Fruit fly (Drosophila melanogaster) whole organism, embryonic: ENCODE measurements around the gene CG5191.

Experiments
- Bgb ChIP-seq: fragments of 200-800 bp; sonication (Bioruptor generic); IDR thresholded peaks from 2 replicates; pipeline ENCODE4 v1.3.6; 2022; ENCODE audit warnings: missing biosample characterization, missing genetic modification characterization; ENCODE audit not compliant: partially characterized antibody
- CG10321 ChIP-seq: fragments of 200-800 bp; sonication (Bioruptor generic); IDR thresholded peaks from 2 replicates; pipeline ENCODE4 v1.3.6; 2022; ENCODE audit warnings: missing biosample characterization, missing genetic modification characterization
- CG10431 ChIP-seq: fragments of 200-800 bp; sonication (Bioruptor generic); optimal IDR thresholded peaks from 3 replicates; lab custom pipeline; 2018; ENCODE audit warnings: missing biosample characterization, mild to moderate bottlenecking, missing genetic modification characterization
- CG11456 ChIP-seq: fragments of 200-800 bp; sonication (Bioruptor generic); IDR thresholded peaks from 3 replicates; pipeline ENCODE4 v1.3.6; 2022; ENCODE audit warnings: missing biosample characterization, missing genetic modification characterization
- CG11504 ChIP-seq: fragments of 200-800 bp; sonication (Bioruptor generic); optimal IDR thresholded peaks from 3 replicates; lab custom pipeline; 2019; ENCODE audit warnings: missing biosample characterization, mild to moderate bottlenecking, missing genetic modification characterization, moderate library complexity
- CG11695 ChIP-seq: fragments of 200-800 bp; sonication (Bioruptor generic); IDR thresholded peaks from 3 replicates; pipeline ENCODE4 v1.3.6; 2022; ENCODE audit warnings: missing biosample characterization, missing genetic modification characterization
- CG12071 ChIP-seq: fragments of 200-800 bp; sonication (Bioruptor generic); optimal IDR thresholded peaks from 3 replicates; lab custom pipeline; 2018; ENCODE audit warnings: missing biosample characterization, mild to moderate bottlenecking, missing genetic modification characterization
- CG13775 ChIP-seq: fragments of 200-800 bp; sonication (Bioruptor generic); optimal IDR thresholded peaks from 3 replicates; lab custom pipeline; 2017; ENCODE audit warnings: missing biosample characterization, mild to moderate bottlenecking, missing genetic modification characterization
- CG14710 ChIP-seq: fragments of 200-800 bp; sonication (Bioruptor generic); optimal IDR thresholded peaks from 3 replicates; lab custom pipeline; 2019; ENCODE audit warnings: missing biosample characterization, mild to moderate bottlenecking, missing genetic modification characterization, moderate library complexity
- CG17359 ChIP-seq: fragments of 200-800 bp; sonication (Bioruptor generic); optimal IDR thresholded peaks from 3 replicates; lab custom pipeline; 2018; ENCODE audit warnings: missing biosample characterization, mild to moderate bottlenecking, missing genetic modification characterization, moderate library complexity
- CG18011 ChIP-seq: fragments of 200-800 bp; sonication (Bioruptor generic); optimal IDR thresholded peaks from 2 replicates; lab custom pipeline; 2017; ENCODE audit warnings: missing biosample characterization, missing genetic modification characterization, mild to moderate bottlenecking, moderate library complexity, missing genotype
- CG2116 ChIP-seq: fragments of 200-800 bp; sonication (Bioruptor generic); optimal IDR thresholded peaks from 3 replicates; lab custom pipeline; 2018; ENCODE audit warnings: missing biosample characterization, mild to moderate bottlenecking, missing genetic modification characterization
- CG2120 ChIP-seq: fragments of 200-800 bp; sonication (Bioruptor generic); optimal IDR thresholded peaks from 3 replicates; lab custom pipeline; 2016; ENCODE audit warnings: missing biosample characterization, missing genetic modification characterization
- CG30431 ChIP-seq: fragments of 200-800 bp; sonication (Bioruptor generic); optimal IDR thresholded peaks from 2 replicates; lab custom pipeline; 2017; ENCODE audit warnings: missing biosample characterization, missing genetic modification characterization
- CG3163 ChIP-seq: fragments of 200-800 bp; sonication (Bioruptor generic); optimal IDR thresholded peaks from 3 replicates; lab custom pipeline; 2016; ENCODE audit warnings: missing biosample characterization, missing genetic modification characterization
- CG33213 ChIP-seq: fragments of 200-800 bp; sonication (Bioruptor generic); optimal IDR thresholded peaks from 3 replicates; lab custom pipeline; 2016; ENCODE audit warnings: missing biosample characterization, missing genetic modification characterization
- CG3407 ChIP-seq: fragments of 200-800 bp; sonication (Bioruptor generic); optimal IDR thresholded peaks from 2 replicates; lab custom pipeline; 2018; ENCODE audit warnings: missing biosample characterization, mild to moderate bottlenecking, missing genetic modification characterization
- CG6272 ChIP-seq: fragments of 200-800 bp; sonication (Bioruptor generic); IDR thresholded peaks from 2 replicates; pipeline ENCODE4 v1.3.6; 2022; ENCODE audit warnings: missing biosample characterization, missing genetic modification characterization
- CG6765 ChIP-seq: fragments of 200-800 bp; sonication (Bioruptor generic); optimal IDR thresholded peaks from 3 replicates; lab custom pipeline; 2017; ENCODE audit warnings: missing biosample characterization, mild to moderate bottlenecking, missing genetic modification characterization
- CG7786 ChIP-seq: fragments of 200-800 bp; sonication (Bioruptor generic); optimal IDR thresholded peaks from 2 replicates; lab custom pipeline; 2016; ENCODE audit warnings: missing biosample characterization, missing genetic modification characterization
- CG7987 ChIP-seq: fragments of 200-800 bp; sonication (Bioruptor generic); optimal IDR thresholded peaks from 2 replicates; lab custom pipeline; 2018; ENCODE audit warnings: missing biosample characterization, mild to moderate bottlenecking, missing genetic modification characterization, moderate library complexity
- CTCF ChIP-seq: fragments of 200-800 bp; sonication (Bioruptor generic); optimal IDR thresholded peaks from 2 replicates; lab custom pipeline; 2017; ENCODE audit warnings: missing biosample characterization, mild to moderate bottlenecking, missing genetic modification characterization, moderate library complexity
- Dfd ChIP-seq, 2 experiments: fragments of >200 bp; optimal IDR thresholded peaks; 2 replicates each; lab custom pipeline; 2017; ENCODE audit warnings: missing biosample characterization in 2 of 2, missing genetic modification characterization in 2 of 2
- Ets97D ChIP-seq: fragments of 200-800 bp; sonication (Bioruptor generic); optimal IDR thresholded peaks from 3 replicates; lab custom pipeline; 2016; ENCODE audit warnings: missing biosample characterization, missing genetic modification characterization
- HLHmδ ChIP-seq: fragments of 200-800 bp; sonication (Bioruptor generic); optimal IDR thresholded peaks from 2 replicates; lab custom pipeline; 2018; ENCODE audit warnings: missing biosample characterization, mild to moderate bottlenecking, missing genetic modification characterization, moderate library complexity
- HmgZ ChIP-seq: fragments of 200-800 bp; sonication (Bioruptor generic); optimal IDR thresholded peaks from 2 replicates; lab custom pipeline; 2018; ENCODE audit warnings: missing biosample characterization, mild to moderate bottlenecking, missing genetic modification characterization
- Hr39 ChIP-seq: fragments of >200 bp; optimal IDR thresholded peaks from 2 replicates; lab custom pipeline; 2017
- Lhr ChIP-seq: fragments of 200-800 bp; sonication (Bioruptor generic); optimal IDR thresholded peaks from 3 replicates; lab custom pipeline; 2017; ENCODE audit warnings: mild to moderate bottlenecking, missing biosample characterization, missing genetic modification reagents, missing genetic modification characterization
- Sin3A ChIP-seq: fragments of >200 bp; optimal IDR thresholded peaks from 2 replicates; lab custom pipeline; 2018
- amos ChIP-seq: fragments of 200-800 bp; sonication (Bioruptor generic); IDR thresholded peaks from 2 replicates; pipeline ENCODE4 v1.3.6; 2022; ENCODE audit warnings: missing biosample characterization, missing genetic modification characterization; ENCODE audit not compliant: partially characterized antibody
- bigmax ChIP-seq: fragments of 200-800 bp; sonication (Bioruptor generic); optimal IDR thresholded peaks from 2 replicates; lab custom pipeline; 2018; ENCODE audit warnings: missing biosample characterization, mild to moderate bottlenecking, missing genetic modification characterization
- corto ChIP-seq: fragments of 200-800 bp; sonication (Bioruptor generic); optimal IDR thresholded peaks from 2 replicates; lab custom pipeline; 2016; ENCODE audit warnings: missing biosample characterization, mild to moderate bottlenecking, missing genetic modification characterization, moderate library complexity
- crp ChIP-seq, 2 experiments: fragments of 200-800 bp; sonication (Bioruptor generic); optimal IDR thresholded peaks; 2 replicates in 1 of 2; 3 replicates in 1 of 2; lab custom pipeline; 2017; ENCODE audit warnings: missing biosample characterization in 2 of 2, missing genetic modification characterization in 2 of 2, mild to moderate bottlenecking in 1 of 2, moderate library complexity in 1 of 2
- da ChIP-seq: fragments of 200-800 bp; sonication (Bioruptor generic); optimal IDR thresholded peaks from 2 replicates; lab custom pipeline; 2016; ENCODE audit warnings: missing biosample characterization, missing genetic modification characterization
- fd64A ChIP-seq: fragments of 200-800 bp; sonication (Bioruptor generic); optimal IDR thresholded peaks from 3 replicates; lab custom pipeline; 2018; ENCODE audit warnings: missing biosample characterization, mild to moderate bottlenecking, missing genetic modification characterization
- ftz-f1 ChIP-seq: fragments of 200-800 bp; sonication (Bioruptor generic); optimal IDR thresholded peaks from 2 replicates; lab custom pipeline; 2016; ENCODE audit warnings: missing biosample characterization, missing genetic modification characterization
- fu2 ChIP-seq: fragments of 200-800 bp; sonication (Bioruptor generic); optimal IDR thresholded peaks from 2 replicates; lab custom pipeline; 2016; ENCODE audit warnings: missing biosample characterization, missing genetic modification characterization
- her ChIP-seq: fragments of 200-800 bp; sonication (Bioruptor generic); optimal IDR thresholded peaks from 2 replicates; lab custom pipeline; 2016; ENCODE audit warnings: missing biosample characterization, missing genetic modification characterization
- lola ChIP-seq, 3 experiments: fragments of >200 bp in 2 of 3; fragments of 200-800 bp in 1 of 3; sonication (Bioruptor generic) in 1 of 3; optimal IDR thresholded peaks; 2 replicates each; lab custom pipeline; 2017 to 2019; ENCODE audit warnings: missing biosample characterization in 3 of 3, missing genetic modification characterization in 3 of 3, mild to moderate bottlenecking in 1 of 3, moderate library complexity in 1 of 3
- mam ChIP-seq: fragments of 200-800 bp; sonication (Bioruptor generic); optimal IDR thresholded peaks from 3 replicates; lab custom pipeline; 2016; ENCODE audit warnings: missing biosample characterization, missing genetic modification characterization
- org-1 ChIP-seq: fragments of 200-800 bp; sonication (Bioruptor generic); optimal IDR thresholded peaks from 2 replicates; lab custom pipeline; 2017; ENCODE audit warnings: missing biosample characterization, missing genetic modification characterization
- phol ChIP-seq: fragments of 200-800 bp; sonication (Bioruptor generic); optimal IDR thresholded peaks from 3 replicates; lab custom pipeline; 2018; ENCODE audit warnings: missing biosample characterization, mild to moderate bottlenecking, missing genetic modification characterization, moderate library complexity
- psq ChIP-seq: fragments of 200-800 bp; sonication (Bioruptor generic); optimal IDR thresholded peaks from 2 replicates; lab custom pipeline; 2017; ENCODE audit warnings: missing biosample characterization, missing genetic modification characterization
- sima ChIP-seq: fragments of 200-800 bp; sonication (Bioruptor generic); optimal IDR thresholded peaks from 2 replicates; lab custom pipeline; 2016; ENCODE audit warnings: missing biosample characterization, missing genetic modification characterization
- ssp ChIP-seq: fragments of 200-800 bp; sonication (Bioruptor generic); IDR thresholded peaks from 2 replicates; pipeline ENCODE4 v1.3.6; 2022; ENCODE audit warnings: missing biosample characterization, missing genetic modification characterization
- sug ChIP-seq: fragments of 200-800 bp; optimal IDR thresholded peaks from 2 replicates; lab custom pipeline; 2019; ENCODE audit warnings: missing biosample characterization, mild to moderate bottlenecking, missing genetic modification characterization, moderate library complexity
- tgo ChIP-seq: fragments of 200-800 bp; sonication (Bioruptor generic); IDR thresholded peaks from 3 replicates; pipeline ENCODE4 v1.3.6; 2022; ENCODE audit warnings: missing biosample characterization, missing genetic modification characterization
- trh ChIP-seq: fragments of 200-800 bp; sonication (Bioruptor generic); optimal IDR thresholded peaks from 2 replicates; lab custom pipeline; 2016; ENCODE audit warnings: missing biosample characterization, missing genetic modification characterization
- zen ChIP-seq: fragments of 200-800 bp; sonication (Bioruptor generic); optimal IDR thresholded peaks from 3 replicates; lab custom pipeline; 2018; ENCODE audit warnings: missing biosample characterization, mild to moderate bottlenecking, missing genetic modification characterization, moderate library complexity

The CG5191 gene

dm6 chr3R:20592517-20593462 lies 32.1 kb downstream of the CG5191 start, which contains the start of the genes Pus1 and bon (continued):
- TF ChIP-seq da (GFP tag; lab: Kevin White, UChicago) (no peak), sima (GFP tag; lab: Kevin White, UChicago) (no peak), phol (tag; lab: Kevin White, UChicago) (peak; percentile 99), CG11456 (no peak), CG6765 (GFP tag; lab: Kevin White, UChicago) (no peak), CG17359 (tag; lab: Kevin White, UChicago) (no peak), sug (tag; lab: Kevin White, UChicago) (peak; percentile 47), org-1 (GFP tag; lab: Kevin White, UChicago) (no peak), CG30431 (GFP tag; lab: Kevin White, UChicago) (no peak), Ets97D (GFP tag; lab: Kevin White, UChicago) (peak; percentile 83), CG2116 (GFP tag; lab: Kevin White, UChicago) (no peak), fu2 (GFP tag; lab: Kevin White, UChicago) (peak; percentile 25), CG7786 (GFP tag; lab: Kevin White, UChicago) (no peak), CG11504 (tag; lab: Kevin White, UChicago) (peak; percentile 29), trh (GFP tag; lab: Kevin White, UChicago) (no peak), CG14710 (peak; percentile 79), CG33213 (GFP tag; lab: Kevin White, UChicago) (peak; percentile 36), Sin3A (lab: Kevin White, UChicago) (peak; percentile 43), Hr39 (lab: Kevin White, UChicago) (no peak), tgo (no peak), CG12071 (GFP tag; lab: Kevin White, UChicago) (no peak), Lhr (GFP tag; lab: Kevin White, UChicago) (peak; percentile 51), lola (GFP tag; optimal IDR thresholded peaks at IDR 0.05; lab: Kevin White, UChicago) (no peak), CG3407 (no peak), CG11695 (no peak), corto (GFP tag; lab: Kevin White, UChicago) (no peak), zen (tag; lab: Kevin White, UChicago) (peak; percentile 74), ftz-f1 (GFP tag; lab: Kevin White, UChicago) (peak; percentile 85), HLHmδ (GFP tag; lab: Kevin White, UChicago) (peak; percentile 37), CG6272 (GFP tag; lab: Robert Waterston, UW) (no peak), her (no peak), Dfd (GFP tag; optimal IDR thresholded peaks at IDR 0.05; lab: Kevin White, UChicago) (no peak), bigmax (GFP tag; lab: Kevin White, UChicago) (no peak), mam (GFP tag; lab: Kevin White, UChicago) (peak; percentile 41), CG2120 (GFP tag; lab: Kevin White, UChicago) (peak; percentile 50), psq (GFP tag; lab: Kevin White, UChicago) (no peak), CG18011 (no peak), Bgb (GFP tag; lab: Robert Waterston, UW) (peak; percentile 57), amos (peak; percentile 32; the same call in 1 of the 2 replicates), HmgZ (peak; percentile 29), fd64A (GFP tag; lab: Kevin White, UChicago) (no peak), ssp (no peak), crp (GFP tag; optimal IDR thresholded peaks at IDR 0.05; lab: Kevin White, UChicago) (peak; percentile 18 to 86), CG10321 (GFP tag; lab: Robert Waterston, UW) (no peak), CG10431 (no peak), CG7987 (GFP tag; lab: Kevin White, UChicago) (peak; percentile 32), CG3163 (GFP tag; lab: Kevin White, UChicago) (no peak), CG13775 (GFP tag; lab: Kevin White, UChicago) (no peak), CTCF (GFP tag; lab: Kevin White, UChicago) (no peak)
